Fruit fly (Drosophila melanogaster) whole organism, adult: ENCODE measurements around the gene Idh3b.

Experiments
- CG11617 ChIP-seq: fragments of 200-800 bp; sonication (Bioruptor generic); optimal IDR thresholded peaks from 2 replicates; lab custom pipeline; 2017; ENCODE audit warnings: mild to moderate bottlenecking, missing biosample characterization, missing genetic modification reagents, missing genetic modification characterization
- CG12768 ChIP-seq: fragments of 200-800 bp; sonication (Bioruptor generic); optimal IDR thresholded peaks from 2 replicates; lab custom pipeline; 2017; ENCODE audit warnings: missing biosample characterization, missing genetic modification characterization, mild to moderate bottlenecking, moderate library complexity, missing genetic modification reagents
- CG14711 ChIP-seq: fragments of 200-800 bp; sonication (Bioruptor generic); optimal IDR thresholded peaks from 2 replicates; lab custom pipeline; 2018; ENCODE audit warnings: missing biosample characterization, mild to moderate bottlenecking, missing genetic modification characterization, moderate library complexity
- CG1620 ChIP-seq: fragments of 200-800 bp; sonication (Bioruptor generic); optimal IDR thresholded peaks from 2 replicates; lab custom pipeline; 2016; ENCODE audit warnings: missing biosample characterization, missing genetic modification characterization
- CG33017 ChIP-seq: fragments of 200-800 bp; sonication (Bioruptor generic); optimal IDR thresholded peaks from 2 replicates; lab custom pipeline; 2018; ENCODE audit warnings: missing biosample characterization, mild to moderate bottlenecking, missing genetic modification characterization, moderate library complexity
- CG5204 ChIP-seq: fragments of 200-800 bp; sonication (Bioruptor generic); optimal IDR thresholded peaks from 2 replicates; lab custom pipeline; 2016; ENCODE audit warnings: missing biosample characterization, missing genetic modification characterization
- CG7045 ChIP-seq: fragments of 200-800 bp; sonication (Bioruptor generic); optimal IDR thresholded peaks from 2 replicates; lab custom pipeline; 2017; ENCODE audit warnings: missing biosample characterization, mild to moderate bottlenecking, missing genetic modification characterization
- CG7101 ChIP-seq: fragments of 200-800 bp; sonication (Bioruptor generic); optimal IDR thresholded peaks from 2 replicates; lab custom pipeline; 2018; ENCODE audit warnings: missing biosample characterization, mild to moderate bottlenecking, missing genetic modification characterization, moderate library complexity
- Clk ChIP-seq: fragments of 200-800 bp; sonication (Bioruptor generic); optimal IDR thresholded peaks from 2 replicates; lab custom pipeline; 2017; ENCODE audit warnings: missing biosample characterization, missing genetic modification characterization
- Crg-1 ChIP-seq: fragments of 200-800 bp; sonication (Bioruptor generic); optimal IDR thresholded peaks from 2 replicates; lab custom pipeline; 2016; ENCODE audit warnings: missing biosample characterization, missing genetic modification characterization
- Hr96 ChIP-seq: fragments of 200-800 bp; sonication (Bioruptor generic); optimal IDR thresholded peaks from 2 replicates; lab custom pipeline; 2016; ENCODE audit warnings: missing biosample characterization, missing genetic modification characterization
- Mnt ChIP-seq: fragments of 200-800 bp; sonication (Bioruptor generic); optimal IDR thresholded peaks from 2 replicates; lab custom pipeline; 2016; ENCODE audit warnings: missing biosample characterization, mild to moderate bottlenecking, missing genetic modification characterization
- bab1 ChIP-seq: fragments of 200-800 bp; sonication (Bioruptor generic); optimal IDR thresholded peaks from 3 replicates; lab custom pipeline; 2019; ENCODE audit warnings: missing biosample characterization, mild to moderate bottlenecking, missing genetic modification characterization, moderate library complexity
- cic ChIP-seq: fragments of 200-800 bp; sonication (Bioruptor generic); optimal IDR thresholded peaks from 2 replicates; lab custom pipeline; 2017; ENCODE audit warnings: missing biosample characterization, mild to moderate bottlenecking, missing genetic modification characterization, moderate library complexity
- cnc ChIP-seq, 2 experiments: fragments of >200 bp; optimal IDR thresholded peaks; 2 replicates each; lab custom pipeline; 2017
- kay ChIP-seq: fragments of 200-800 bp; sonication (Bioruptor generic); peaks from one replicate; lab custom pipeline; 2016; ENCODE audit warnings: missing biosample characterization, missing genetic modification characterization, borderline replicate concordance
- ovo ChIP-seq: fragments of 200-800 bp; sonication (Bioruptor generic); optimal IDR thresholded peaks from 2 replicates; lab custom pipeline; 2016; ENCODE audit warnings: missing biosample characterization, missing genetic modification characterization
- pad ChIP-seq: fragments of 200-800 bp; sonication (Bioruptor generic); optimal IDR thresholded peaks from 3 replicates; lab custom pipeline; 2017; ENCODE audit warnings: missing biosample characterization, missing genetic modification characterization, mild to moderate bottlenecking, moderate library complexity, missing genetic modification reagents
- tj ChIP-seq: fragments of 200-800 bp; sonication (Bioruptor generic); optimal IDR thresholded peaks from 3 replicates; lab custom pipeline; 2017; ENCODE audit warnings: missing biosample characterization, mild to moderate bottlenecking, missing genetic modification characterization, moderate library complexity
- toe ChIP-seq: fragments of 200-800 bp; sonication (Bioruptor generic); optimal IDR thresholded peaks from 2 replicates; lab custom pipeline; 2016; ENCODE audit warnings: missing biosample characterization, missing genetic modification characterization

Idh3b gene

DNA sequence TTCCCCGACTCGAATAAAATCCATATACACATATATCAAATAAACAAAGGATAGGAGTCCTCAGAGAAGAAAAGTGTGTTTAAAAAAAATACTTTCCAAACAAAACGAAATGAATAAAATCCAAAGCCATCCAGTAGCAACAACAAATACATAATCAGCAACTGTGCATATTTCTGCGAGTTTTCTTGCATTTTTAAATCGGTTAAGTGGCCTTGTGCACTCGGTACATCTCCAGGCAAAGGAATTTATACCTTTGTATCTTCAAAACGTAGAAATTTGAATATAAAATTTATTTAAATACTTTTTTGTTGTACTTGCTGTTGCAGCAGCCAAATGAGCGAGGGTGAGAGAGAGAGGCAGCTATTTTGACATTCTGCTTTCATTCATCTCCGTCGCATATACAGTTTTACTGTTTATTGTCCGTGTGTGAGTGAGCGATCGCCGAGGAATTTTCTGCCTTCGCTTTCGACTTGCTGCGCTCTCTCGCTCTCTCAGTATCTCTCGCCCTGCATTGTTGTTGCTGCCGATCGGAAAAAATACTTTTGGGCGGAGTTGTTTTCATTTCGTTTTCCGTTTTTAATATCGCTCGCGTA, 23.2 kb upstream of the Idh3b start:
- TF ChIP-seq pad (GFP tag; lab: Kevin White, UChicago), result peak; percentile 26
- no peak for TF ChIP-seq CG7101 (tag; lab: Kevin White, UChicago)
- TF ChIP-seq ovo (GFP tag; lab: Kevin White, UChicago), result no peak
- TF ChIP-seq tj (GFP tag; lab: Kevin White, UChicago), result peak; percentile 61

dm6 chr3R:22041625-22042282, 22.6 kb upstream of the Idh3b start, which contains the start of gene how:
how (plus strand) TSS chr3R:22042191.
- TF ChIP-seq CG33017 (tag; lab: Kevin White, UChicago) (peak; percentile 37), CG5204 (GFP tag; lab: Kevin White, UChicago) (no peak), ovo (GFP tag; lab: Kevin White, UChicago) (peak; percentile 8), CG12768 (GFP tag; lab: Kevin White, UChicago) (no peak), cnc (optimal IDR thresholded peaks at IDR 0.05; lab: Kevin White, UChicago) (no peak), cic (peak; percentile 47), toe (GFP tag; lab: Kevin White, UChicago) (no peak), kay (no peak), CG11617 (GFP tag; lab: Kevin White, UChicago) (peak; percentile 25), CG7101 (tag; lab: Kevin White, UChicago) (peak; percentile 42), Crg-1 (GFP tag; lab: Kevin White, UChicago) (peak; percentile 55), CG14711 (tag; lab: Kevin White, UChicago) (peak; percentile 96), bab1 (peak; percentile 49), Mnt (GFP tag; lab: Kevin White, UChicago) (peak; percentile 47), pad (GFP tag; lab: Kevin White, UChicago) (peak; percentile 17)

dm6 chr3R:22040400-22040799, 21.2 kb upstream of the Idh3b start:
- TF ChIP-seq Crg-1 (GFP tag; lab: Kevin White, UChicago) (no peak), CG5204 (GFP tag; lab: Kevin White, UChicago) (no peak), bab1 (no peak), toe (GFP tag; lab: Kevin White, UChicago) (no peak), CG7101 (tag; lab: Kevin White, UChicago) (no peak), CG11617 (GFP tag; lab: Kevin White, UChicago) (no peak), Clk (GFP tag; lab: Kevin White, UChicago) (no peak), cnc (optimal IDR thresholded peaks at IDR 0.05; lab: Kevin White, UChicago) (no peak), ovo (GFP tag; lab: Kevin White, UChicago) (no peak)

- TF ChIP-seq bab1, result no peak
- TF ChIP-seq Mnt (GFP tag; lab: Kevin White, UChicago), result no peak
- TF ChIP-seq CG1620 (GFP tag; lab: Kevin White, UChicago), result no peak
- TF ChIP-seq cnc (optimal IDR thresholded peaks at IDR 0.05; lab: Kevin White, UChicago), result no peak
- TF ChIP-seq pad (GFP tag; lab: Kevin White, UChicago), result no peak
Observed at dm6 chr3R:22039480-22039879, 20.3 kb upstream of the Idh3b start.

DNA sequence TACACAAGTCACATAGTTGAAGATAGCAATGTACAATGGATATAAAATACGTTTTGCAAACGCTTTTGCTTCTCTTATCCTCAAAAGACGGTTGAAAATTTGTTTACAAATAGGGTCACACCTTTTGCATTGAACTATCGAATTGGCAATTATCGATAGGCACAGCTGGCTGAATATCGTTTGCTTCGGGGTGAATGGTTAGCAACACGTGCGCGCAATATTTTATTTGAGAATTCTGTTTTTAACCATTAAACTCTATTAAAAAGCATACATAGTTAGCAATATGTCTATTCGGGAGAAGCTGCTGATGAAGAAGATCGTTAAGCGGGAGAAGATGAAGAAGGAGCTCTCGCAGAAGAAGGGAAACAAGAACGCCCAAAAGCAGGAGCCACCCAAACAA, 16.4 kb upstream of the Idh3b start:
- TF ChIP-seq CG33017 (tag; lab: Kevin White, UChicago), result no peak
- peak; percentile 100 for TF ChIP-seq Mnt (GFP tag; lab: Kevin White, UChicago)
- TF ChIP-seq cnc (optimal IDR thresholded peaks at IDR 0.05; lab: Kevin White, UChicago), result no peak
- no peak for TF ChIP-seq CG7101 (tag; lab: Kevin White, UChicago)
- TF ChIP-seq CG14711 (tag; lab: Kevin White, UChicago), result peak; percentile 29
- no peak for TF ChIP-seq tj (GFP tag; lab: Kevin White, UChicago)
- TF ChIP-seq pad (GFP tag; lab: Kevin White, UChicago), result no peak
- no peak for TF ChIP-seq kay
- no peak for TF ChIP-seq CG11617 (GFP tag; lab: Kevin White, UChicago)
- peak; percentile 15 for TF ChIP-seq cic
- peak; percentile 41 for TF ChIP-seq bab1
- no peak for TF ChIP-seq Clk (GFP tag; lab: Kevin White, UChicago)

DNA sequence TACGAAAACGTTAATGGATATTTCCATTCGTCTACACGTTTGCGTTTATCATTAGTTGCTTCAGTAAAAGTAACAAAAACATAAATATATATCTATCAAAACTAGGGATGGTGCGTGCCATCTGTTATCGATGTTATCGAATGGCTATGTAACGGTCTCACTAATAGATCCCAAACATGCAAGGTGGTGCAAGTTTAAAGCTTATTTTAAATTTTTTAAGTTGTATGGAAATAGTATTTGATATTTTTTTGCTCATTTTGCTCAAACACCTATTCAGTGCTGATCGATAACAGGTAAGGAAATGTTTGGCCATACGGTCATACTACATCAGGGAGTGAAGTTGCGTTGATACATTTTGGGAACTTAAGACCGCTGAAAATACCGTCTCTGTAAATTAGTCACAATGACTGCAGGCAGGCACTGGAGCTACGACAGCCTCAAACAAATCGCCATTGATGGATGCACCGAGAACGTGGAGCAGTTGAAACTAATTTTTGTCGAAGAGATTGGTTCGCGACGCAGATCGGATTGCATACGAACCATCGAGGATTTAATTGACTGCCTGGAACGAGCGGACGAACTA, 15.1 kb upstream of the Idh3b start, which contains the start of the genes CG45099, CG6015, pit and Fadd:
Gene CG45099, minus strand, starts transcription at position 127 of the 583 bp plus-strand sequence.
Gene CG6015, minus strand, starts transcription at position 127 of the 583 bp plus-strand sequence.
Gene pit, plus strand, starts transcription at position 139 of the 583 bp plus-strand sequence.
Gene Fadd, plus strand, starts transcription at position 296 of the 583 bp plus-strand sequence.
- TF ChIP-seq Crg-1 (GFP tag; lab: Kevin White, UChicago) (no peak), CG7045 (GFP tag; lab: Kevin White, UChicago) (no peak), CG5204 (GFP tag; lab: Kevin White, UChicago) (no peak), Clk (GFP tag; lab: Kevin White, UChicago) (no peak), cic (peak; percentile 1), CG11617 (GFP tag; lab: Kevin White, UChicago) (peak; percentile 50), CG12768 (GFP tag; lab: Kevin White, UChicago) (no peak), cnc (optimal IDR thresholded peaks at IDR 0.05; lab: Kevin White, UChicago) (no peak), Mnt (GFP tag; lab: Kevin White, UChicago) (peak; percentile 52), bab1 (peak; percentile 72), CG14711 (tag; lab: Kevin White, UChicago) (no peak), Hr96 (GFP tag; lab: Kevin White, UChicago) (no peak), ovo (GFP tag; lab: Kevin White, UChicago) (no peak), CG33017 (tag; lab: Kevin White, UChicago) (no peak), pad (GFP tag; lab: Kevin White, UChicago) (no peak), toe (GFP tag; lab: Kevin White, UChicago) (no peak), CG7101 (tag; lab: Kevin White, UChicago) (peak; percentile 17), tj (GFP tag; lab: Kevin White, UChicago) (no peak), kay (no peak), CG1620 (GFP tag; lab: Kevin White, UChicago) (no peak)
